Comparison of ENCODE assay signal across 1 fruit fly cellular context in genomic region chr3L:11113198-11114197, dm6.
TF ChIP-seq lines count a peak whose summit lies in the region.

TSS of gene Sod1 (minus strand) at chr3L:11113740.

TF ChIP-seq in whole organism, embryonic, 481 proteins besides CTCF, POLR2A, EP300 and RAD21 (continued from another document):
- TF ChIP-seq Hr78 (GFP tag; optimal IDR thresholded peaks at IDR 0.05; lab: Kevin White, UChicago): peak in 1 of 2 experiments; percentile 97
- no peak for TF ChIP-seq dimm (GFP tag; IDR thresholded peaks at IDR 0.05; lab: Robert Waterston, UW)
- TF ChIP-seq pum (GFP tag; optimal IDR thresholded peaks at IDR 0.05; lab: Kevin White, UChicago): no peak
- TF ChIP-seq zf30C (GFP tag; optimal IDR thresholded peaks at IDR 0.05; lab: Kevin White, UChicago): no peak
- TF ChIP-seq Bgb (GFP tag; IDR thresholded peaks at IDR 0.05; lab: Robert Waterston, UW; ENCODE audit: partially characterized antibody): peak; percentile 29; the same call in 1 of the 2 replicates
- TF ChIP-seq CG12104 (GFP tag; optimal IDR thresholded peaks at IDR 0.05; lab: Kevin White, UChicago): no peak
- no peak for TF ChIP-seq CG31388 (GFP tag; optimal IDR thresholded peaks at IDR 0.05; lab: Kevin White, UChicago)
- TF ChIP-seq Meics (GFP tag; optimal IDR thresholded peaks at IDR 0.05; lab: Kevin White, UChicago): no peak
- peak; percentile 15 for TF ChIP-seq dm (GFP tag; optimal IDR thresholded peaks at IDR 0.05; lab: Kevin White, UChicago)
- TF ChIP-seq bsh (GFP tag; optimal IDR thresholded peaks at IDR 0.05; lab: Kevin White, UChicago): peak; percentile 5 to 80
- peak; percentile 26 for TF ChIP-seq CoRest (tag; optimal IDR thresholded peaks at IDR 0.05; lab: Kevin White, UChicago)
- no peak for TF ChIP-seq Mes4 (GFP tag; optimal IDR thresholded peaks at IDR 0.05; lab: Kevin White, UChicago)
- no peak for TF ChIP-seq trh (GFP tag; optimal IDR thresholded peaks at IDR 0.05; lab: Kevin White, UChicago)
- TF ChIP-seq caup (GFP tag; optimal IDR thresholded peaks at IDR 0.05; lab: Kevin White, UChicago; ENCODE audit: severe bottlenecking): no peak
- 0 out of 2 replicates have a peak, but pooled peaks have one; percentile 33 for TF ChIP-seq Scr (GFP tag; IDR thresholded peaks at IDR 0.05; lab: Robert Waterston, UW; ENCODE audit: partially characterized antibody)
- no peak for TF ChIP-seq fd3F (GFP tag; optimal IDR thresholded peaks at IDR 0.05; lab: Kevin White, UChicago)
- no peak for TF ChIP-seq cwo (GFP tag; optimal IDR thresholded peaks at IDR 0.05; lab: Kevin White, UChicago)
